Fruit fly (Drosophila melanogaster) whole organism, embryonic: ENCODE measurements around the gene CG13609.

Experiments used
- B-H1 ChIP-seq: fragments of 200-800 bp; sonication (Bioruptor generic); IDR thresholded peaks from 3 replicates; pipeline ENCODE4 v1.3.6; 2022; ENCODE audit warnings: missing biosample characterization, missing genetic modification characterization
- CG10209 ChIP-seq: fragments of 200-800 bp; sonication (Bioruptor generic); optimal IDR thresholded peaks from 3 replicates; lab custom pipeline; 2017; ENCODE audit warnings: missing biosample characterization, mild to moderate bottlenecking, missing genetic modification characterization, missing genetic modification reagents
- CG1024 ChIP-seq: fragments of 200-800 bp; sonication (Bioruptor generic); IDR thresholded peaks from 2 replicates; pipeline ENCODE4 v1.3.6; 2022; ENCODE audit warnings: missing biosample characterization, missing genetic modification characterization
- CG13775 ChIP-seq: fragments of 200-800 bp; sonication (Bioruptor generic); optimal IDR thresholded peaks from 3 replicates; lab custom pipeline; 2017; ENCODE audit warnings: missing biosample characterization, mild to moderate bottlenecking, missing genetic modification characterization
- CG14710 ChIP-seq: fragments of 200-800 bp; sonication (Bioruptor generic); optimal IDR thresholded peaks from 3 replicates; lab custom pipeline; 2019; ENCODE audit warnings: missing biosample characterization, mild to moderate bottlenecking, missing genetic modification characterization, moderate library complexity
- CG16813 ChIP-seq: fragments of 200-800 bp; sonication (Bioruptor generic); IDR thresholded peaks from 3 replicates; pipeline ENCODE4 v1.3.6; 2022; ENCODE audit warnings: missing biosample characterization, missing genetic modification characterization; ENCODE audit not compliant: partially characterized antibody
- CG17612 ChIP-seq: fragments of 200-800 bp; sonication (Bioruptor generic); IDR thresholded peaks from 2 replicates; pipeline ENCODE4 v1.3.6; 2022; ENCODE audit warnings: missing biosample characterization, missing genetic modification characterization
- CG18262 ChIP-seq: fragments of 200-800 bp; optimal IDR thresholded peaks from 3 replicates; lab custom pipeline; 2019; ENCODE audit warnings: missing biosample characterization, mild to moderate bottlenecking, missing genetic modification characterization, moderate library complexity
- CG18619 ChIP-seq: fragments of 200-800 bp; sonication (Bioruptor generic); optimal IDR thresholded peaks from 3 replicates; lab custom pipeline; 2017; ENCODE audit warnings: missing biosample characterization, mild to moderate bottlenecking, missing genetic modification characterization
- CG30431 ChIP-seq: fragments of 200-800 bp; sonication (Bioruptor generic); optimal IDR thresholded peaks from 2 replicates; lab custom pipeline; 2017; ENCODE audit warnings: missing biosample characterization, missing genetic modification characterization
- CG31441 ChIP-seq: fragments of 200-800 bp; sonication (Bioruptor generic); IDR thresholded peaks from 2 replicates; pipeline ENCODE4 v1.3.6; 2022; ENCODE audit warnings: missing biosample characterization, missing genetic modification characterization
- CG34224 ChIP-seq: fragments of 200-800 bp; sonication (Bioruptor generic); IDR thresholded peaks from 3 replicates; pipeline ENCODE4 v1.3.6; 2022; ENCODE audit warnings: missing biosample characterization, missing genetic modification characterization; ENCODE audit not compliant: partially characterized antibody
- CG3838 ChIP-seq: fragments of 200-800 bp; sonication (Bioruptor generic); optimal IDR thresholded peaks from 3 replicates; lab custom pipeline; 2016; ENCODE audit warnings: missing biosample characterization, missing genetic modification characterization
- CG4360 ChIP-seq: fragments of 200-800 bp; sonication (Bioruptor generic); IDR thresholded peaks from 2 replicates; pipeline ENCODE4 v1.3.6; 2022; ENCODE audit warnings: missing biosample characterization, missing genetic modification characterization
- CG4707 ChIP-seq: fragments of 200-800 bp; sonication (Bioruptor generic); optimal IDR thresholded peaks from 2 replicates; lab custom pipeline; 2018; ENCODE audit warnings: missing biosample characterization, mild to moderate bottlenecking, missing genetic modification characterization, moderate library complexity
- CG5953 ChIP-seq: fragments of 200-800 bp; sonication (Bioruptor generic); IDR thresholded peaks from 2 replicates; pipeline ENCODE4 v1.3.6; 2022; ENCODE audit warnings: missing biosample characterization, missing genetic modification characterization
- CG6765 ChIP-seq: fragments of 200-800 bp; sonication (Bioruptor generic); optimal IDR thresholded peaks from 3 replicates; lab custom pipeline; 2017; ENCODE audit warnings: missing biosample characterization, mild to moderate bottlenecking, missing genetic modification characterization
- CG8924 ChIP-seq: fragments of 200-800 bp; optimal IDR thresholded peaks from 3 replicates; lab custom pipeline; 2019; ENCODE audit warnings: missing biosample characterization, mild to moderate bottlenecking, missing genetic modification characterization, moderate library complexity
- CkIIα-i1 ChIP-seq: fragments of 200-800 bp; sonication (Bioruptor generic); IDR thresholded peaks from 2 replicates; pipeline ENCODE4 v1.3.6; 2022; ENCODE audit warnings: missing biosample characterization, missing genetic modification characterization
- Dbx ChIP-seq: fragments of 200-800 bp; sonication (Bioruptor generic); IDR thresholded peaks from 3 replicates; pipeline ENCODE4 v1.3.6; 2022; ENCODE audit warnings: missing biosample characterization, missing genetic modification characterization
- ERR ChIP-seq: fragments of 200-800 bp; sonication (Bioruptor generic); optimal IDR thresholded peaks from 2 replicates; lab custom pipeline; 2016; ENCODE audit warnings: missing biosample characterization, missing genetic modification characterization
- GATAe ChIP-seq: fragments of 200-800 bp; sonication (Bioruptor generic); conservative IDR thresholded peaks from 2 replicates; pipeline ENCODE4 v1.3.6; 2022; ENCODE audit warnings: missing biosample characterization, missing genetic modification characterization
- Hsf ChIP-seq: fragments of 200-800 bp; sonication (Bioruptor generic); optimal IDR thresholded peaks from 3 replicates; lab custom pipeline; 2016; ENCODE audit warnings: missing biosample characterization, missing genetic modification characterization
- Med ChIP-seq: fragments of 200-800 bp; sonication (Bioruptor generic); peaks from one replicate; lab custom pipeline; 2016; ENCODE audit warnings: missing biosample characterization, missing genetic modification characterization, mild to moderate bottlenecking, inconsistent platforms, moderate library complexity
- Myb ChIP-seq: fragments of 200-800 bp; sonication (Bioruptor generic); optimal IDR thresholded peaks from 2 replicates; lab custom pipeline; 2016; ENCODE audit warnings: missing biosample characterization, missing genetic modification characterization
- PHDP ChIP-seq: fragments of 200-800 bp; sonication (Bioruptor generic); optimal IDR thresholded peaks from 3 replicates; lab custom pipeline; 2018; ENCODE audit warnings: missing biosample characterization, mild to moderate bottlenecking, missing genetic modification characterization, moderate library complexity
- ara ChIP-seq: fragments of 200-800 bp; sonication (Bioruptor generic); IDR thresholded peaks from 2 replicates; pipeline ENCODE4 v1.3.6; 2022; ENCODE audit warnings: missing biosample characterization, missing genetic modification characterization
- ash1 ChIP-seq: fragments of 200-800 bp; sonication (Bioruptor generic); optimal IDR thresholded peaks from 2 replicates; lab custom pipeline; 2018; ENCODE audit warnings: missing biosample characterization, mild to moderate bottlenecking, missing genetic modification characterization
- cg ChIP-seq: fragments of 200-800 bp; sonication (Bioruptor generic); optimal IDR thresholded peaks from 3 replicates; lab custom pipeline; 2019; ENCODE audit warnings: missing biosample characterization, mild to moderate bottlenecking, missing genetic modification characterization, moderate library complexity
- chif ChIP-seq, 2 experiments: fragments of 200-800 bp; sonication (Bioruptor generic); optimal IDR thresholded peaks; 3 replicates each; lab custom pipeline; 2016; ENCODE audit warnings: missing biosample characterization in 2 of 2, missing genetic modification characterization in 2 of 2
- cwo ChIP-seq: fragments of 200-800 bp; sonication (Bioruptor generic); optimal IDR thresholded peaks from 3 replicates; lab custom pipeline; 2017; ENCODE audit warnings: missing biosample characterization, missing genetic modification characterization, mild to moderate bottlenecking, moderate library complexity, missing genetic modification reagents
- gce ChIP-seq: fragments of 200-800 bp; sonication (Bioruptor generic); IDR thresholded peaks from 3 replicates; pipeline ENCODE4 v1.3.6; 2022; ENCODE audit warnings: missing biosample characterization, missing genetic modification characterization
- hkb ChIP-seq, 2 experiments: fragments of 200-800 bp in 1 of 2; fragments of >200 bp in 1 of 2; sonication (Bioruptor generic) in 1 of 2; IDR thresholded peaks in 1 of 2; optimal IDR thresholded peaks in 1 of 2; 2 replicates each; pipeline versions ENCODE4 v1.3.6 to Lab custom; 2017 to 2022; ENCODE audit warnings: missing biosample characterization in 1 of 2, missing genetic modification characterization in 1 of 2
- kay ChIP-seq: fragments of 200-800 bp; sonication (Bioruptor generic); optimal IDR thresholded peaks from 2 replicates; lab custom pipeline; 2016; ENCODE audit warnings: missing biosample characterization, missing genetic modification characterization
- luna ChIP-seq: fragments of 200-800 bp; sonication (Bioruptor generic); optimal IDR thresholded peaks from 2 replicates; lab custom pipeline; 2016; ENCODE audit warnings: missing biosample characterization, missing genetic modification characterization
- nmo ChIP-seq: fragments of 200-800 bp; sonication (Bioruptor generic); optimal IDR thresholded peaks from 2 replicates; lab custom pipeline; 2018; ENCODE audit warnings: missing biosample characterization, mild to moderate bottlenecking, missing genetic modification characterization, moderate library complexity
- nom ChIP-seq: fragments of 200-800 bp; sonication (Bioruptor generic); optimal IDR thresholded peaks from 2 replicates; lab custom pipeline; 2017; ENCODE audit warnings: missing biosample characterization, missing genetic modification characterization, mild to moderate bottlenecking, moderate library complexity, missing genetic modification reagents
- pan ChIP-seq, 4 experiments: fragments of >200 bp in 3 of 4; fragments of 200-800 bp in 1 of 4; sonication (Bioruptor generic) in 1 of 4; optimal IDR thresholded peaks in 3 of 4; IDR thresholded peaks in 1 of 4; 2 replicates each; pipeline versions ENCODE4 v1.3.6 to Lab custom; 2017 to 2022; ENCODE audit warnings: missing biosample characterization in 2 of 4, missing genetic modification characterization in 2 of 4, mixed read lengths in 1 of 4
- pum ChIP-seq: fragments of 200-800 bp; sonication (Bioruptor generic); optimal IDR thresholded peaks from 2 replicates; lab custom pipeline; 2016; ENCODE audit warnings: missing biosample characterization, missing genetic modification characterization
- row ChIP-seq: fragments of 200-800 bp; sonication (Bioruptor generic); IDR thresholded peaks from 3 replicates; pipeline ENCODE4 v1.3.6; 2022; ENCODE audit warnings: missing biosample characterization, missing genetic modification characterization
- sd ChIP-seq: fragments of 200-800 bp; sonication (Bioruptor generic); optimal IDR thresholded peaks from 3 replicates; lab custom pipeline; 2018; ENCODE audit warnings: missing biosample characterization, mild to moderate bottlenecking, missing genetic modification characterization, moderate library complexity
- stc ChIP-seq: fragments of 200-800 bp; sonication (Bioruptor generic); IDR thresholded peaks from 2 replicates; pipeline ENCODE4 v1.3.6; 2022; ENCODE audit warnings: missing biosample characterization, missing genetic modification characterization
- tgo ChIP-seq: fragments of 200-800 bp; sonication (Bioruptor generic); IDR thresholded peaks from 3 replicates; pipeline ENCODE4 v1.3.6; 2022; ENCODE audit warnings: missing biosample characterization, missing genetic modification characterization
- tll ChIP-seq, 2 experiments: fragments of 200-800 bp in 1 of 2; fragments of >200 bp in 1 of 2; sonication (Bioruptor generic) in 1 of 2; optimal IDR thresholded peaks; 2 replicates each; lab custom pipeline; 2017 to 2019; ENCODE audit warnings: missing biosample characterization in 2 of 2, missing genetic modification characterization in 2 of 2, mild to moderate bottlenecking in 1 of 2, moderate library complexity in 1 of 2
- tx ChIP-seq: fragments of 200-800 bp; sonication (Bioruptor generic); optimal IDR thresholded peaks from 2 replicates; lab custom pipeline; 2016; ENCODE audit warnings: missing biosample characterization, missing genetic modification characterization
- wor ChIP-seq: fragments of 200-800 bp; sonication (Bioruptor generic); IDR thresholded peaks from 2 replicates; pipeline ENCODE4 v1.3.6; 2022; ENCODE audit warnings: missing biosample characterization, missing genetic modification characterization

CG13609 gene

DNA sequence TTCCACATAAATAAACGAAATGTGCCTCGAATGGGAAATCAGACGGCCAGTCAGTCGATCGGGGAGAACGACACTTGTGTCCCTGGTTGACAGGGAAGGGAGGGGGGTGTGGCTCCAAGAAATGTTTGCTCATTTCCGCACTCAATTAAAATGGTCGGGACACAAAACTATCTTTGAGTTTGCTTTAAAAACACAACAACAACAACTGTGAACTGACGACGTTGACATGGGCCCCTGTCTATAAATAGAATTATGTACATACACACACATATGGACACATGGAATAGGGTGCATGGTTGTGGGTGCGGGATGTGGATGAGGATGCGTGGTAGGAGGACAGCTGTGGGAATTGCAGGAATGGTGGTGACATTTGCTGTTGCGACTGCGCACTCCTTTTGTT is 43.2 kb downstream of the CG13609 start (continued):
- TF ChIP-seq CG16813 (GFP tag; lab: Robert Waterston, UW) (no peak), CG14710 (tag; lab: Kevin White, UChicago) (peak; percentile 2), CG18619 (GFP tag; lab: Kevin White, UChicago) (no peak), CkIIα-i1 (GFP tag; lab: Robert Waterston, UW) (no peak), row (GFP tag; lab: Robert Waterston, UW) (no peak), CG18262 (tag; lab: Kevin White, UChicago) (no peak), cg (peak; percentile 52), pan (optimal IDR thresholded peaks at IDR 0.05; lab: Kevin White, UChicago) (no peak), pan (GFP tag; optimal IDR thresholded peaks at IDR 0.05 in 1 of 2, IDR thresholded peaks at IDR 0.05 in 1 of 2) (no peak), CG4707 (no peak), nom (GFP tag; lab: Kevin White, UChicago) (no peak), B-H1 (GFP tag; lab: Robert Waterston, UW) (no peak), CG13775 (GFP tag; lab: Kevin White, UChicago) (no peak), CG31441 (no peak), Med (GFP tag; lab: Kevin White, UChicago) (no peak), Hsf (GFP tag; lab: Kevin White, UChicago) (no peak), cwo (GFP tag; lab: Kevin White, UChicago) (no peak), CG30431 (no peak), Dbx (GFP tag; lab: Robert Waterston, UW) (no peak), ara (GFP tag; lab: Robert Waterston, UW) (no peak), tx (GFP tag; lab: Kevin White, UChicago) (no peak), ash1 (GFP tag; lab: Kevin White, UChicago) (no peak), luna (GFP tag; lab: Kevin White, UChicago) (no peak), Myb (GFP tag; lab: Kevin White, UChicago) (no peak), CG17612 (no peak), ERR (GFP tag; lab: Kevin White, UChicago) (no peak), pum (GFP tag; lab: Kevin White, UChicago) (no peak), CG34224 (GFP tag; lab: Robert Waterston, UW) (no peak), PHDP (tag; lab: Kevin White, UChicago) (no peak), CG3838 (GFP tag; lab: Kevin White, UChicago) (no peak), CG4360 (peak; percentile 94), GATAe (GFP tag; lab: Robert Waterston, UW) (no peak), kay (GFP tag; lab: Kevin White, UChicago) (no peak), CG10209 (GFP tag; lab: Kevin White, UChicago) (peak; percentile 18), CG6765 (GFP tag; lab: Kevin White, UChicago) (no peak)

DNA sequence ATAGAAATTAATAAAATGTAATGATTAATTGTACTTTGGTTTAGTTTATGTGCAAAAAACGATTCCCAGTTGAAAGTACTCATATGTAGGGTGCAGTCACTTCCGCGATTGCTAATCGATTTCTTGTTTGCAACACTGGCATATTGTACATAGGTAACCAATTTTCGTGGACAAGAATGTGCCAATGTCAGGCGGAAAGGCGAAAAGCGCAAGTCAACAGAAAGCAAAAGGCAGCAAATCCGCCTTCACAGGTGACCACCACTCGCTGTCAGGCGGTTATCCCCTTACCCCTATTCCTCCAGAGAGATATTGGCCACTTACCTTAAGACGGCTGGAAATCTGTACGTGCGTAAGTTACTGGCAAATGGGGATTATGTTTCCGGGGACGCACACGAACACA is 43.8 kb downstream of the CG13609 start:
- no peak for TF ChIP-seq CG1024
- no peak for TF ChIP-seq CG18619 (GFP tag; lab: Kevin White, UChicago)
- TF ChIP-seq tll (GFP tag; optimal IDR thresholded peaks at IDR 0.05; lab: Kevin White, UChicago): peak in 1 of 2 experiments; percentile 30
- no peak for TF ChIP-seq sd
- TF ChIP-seq wor (GFP tag; lab: Robert Waterston, UW): no peak
- no peak for TF ChIP-seq chif (GFP tag; optimal IDR thresholded peaks at IDR 0.05; lab: Kevin White, UChicago)
- TF ChIP-seq CG8924: no peak
- no peak for TF ChIP-seq nmo
- TF ChIP-seq hkb (optimal IDR thresholded peaks at IDR 0.05; lab: Kevin White, UChicago): peak; percentile 9
- no peak for TF ChIP-seq hkb (GFP tag; IDR thresholded peaks at IDR 0.05; lab: Robert Waterston, UW)
- TF ChIP-seq gce (GFP tag; lab: Robert Waterston, UW): no peak
- no peak for TF ChIP-seq stc (GFP tag; lab: Robert Waterston, UW)
- no peak for TF ChIP-seq tgo (GFP tag; lab: Robert Waterston, UW)
- no peak for TF ChIP-seq CG5953
